Worm (Caenorhabditis elegans): ENCODE results near the gene C14A6.12.

DNA sequence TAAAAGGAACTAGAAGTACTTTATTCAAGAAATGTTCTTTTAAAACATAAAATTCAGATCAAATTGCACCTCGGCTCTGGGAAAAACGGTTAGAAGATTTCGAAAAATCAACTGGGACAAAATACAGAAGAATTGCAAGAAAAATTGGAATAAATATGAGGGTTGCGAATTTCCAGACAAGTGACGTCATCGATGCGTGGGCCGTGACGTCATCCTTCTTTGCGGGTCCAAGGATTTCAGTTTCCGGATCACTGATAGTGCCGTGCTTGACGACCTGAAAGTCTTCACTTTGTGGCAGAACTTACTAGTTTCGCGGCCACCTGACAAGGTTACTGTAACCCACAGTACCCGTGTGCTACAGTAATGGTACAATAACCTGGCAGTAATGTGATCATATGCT is 966 bp upstream of the C14A6.12 start:
- TF ChIP-seq pqm-1 (tag; optimal IDR thresholded peaks at IDR 0.05) (no peak), ceh-28 (tag; optimal IDR thresholded peaks at IDR 0.05) (no peak), R02D3.7 (tag; optimal IDR thresholded peaks at IDR 0.05) (no peak), tbx-2 (tag; optimal IDR thresholded peaks at IDR 0.05) (no peak), sea-2 (GFP tag; optimal IDR thresholded peaks at IDR 0.05) (no peak), daf-12 (tag; optimal IDR thresholded peaks at IDR 0.05) (no peak), nhr-237 (tag; optimal IDR thresholded peaks at IDR 0.05) (no peak), egl-27 (tag; optimal IDR thresholded peaks at IDR 0.05) (no peak), ztf-11 (tag; optimal IDR thresholded peaks at IDR 0.05) (no peak), nhr-12 (tag; optimal IDR thresholded peaks at IDR 0.05) (no peak), elt-3 (tag; optimal IDR thresholded peaks at IDR 0.05) (no peak)

Measured in whole organism, L3 larva.